In the genomic region with DNA sequence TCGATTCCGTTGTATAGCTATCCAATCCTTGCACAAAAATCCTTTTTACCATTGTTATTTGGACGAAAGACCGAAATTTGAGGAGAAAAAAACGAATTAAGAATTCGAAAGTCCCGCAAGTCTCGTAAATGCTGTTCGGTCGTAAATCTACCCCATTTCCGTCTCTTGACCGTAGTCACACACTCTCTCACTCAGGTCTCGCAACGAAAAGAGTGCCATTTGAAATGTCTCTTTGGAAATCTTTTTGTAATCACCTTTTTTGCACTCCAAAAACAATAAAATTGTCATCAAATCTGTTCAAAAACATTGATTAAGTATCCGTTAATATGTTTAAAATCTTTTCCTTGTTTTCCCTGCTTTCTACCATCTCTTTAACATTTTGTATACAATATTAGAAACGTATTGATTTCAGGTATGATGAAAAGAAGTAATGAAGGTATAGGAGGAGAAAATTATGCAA, we compare ENCODE assay signal across 3 worm cellular contexts.
TF ChIP-seq lines count a peak whose summit lies in the region.

A gene (minus strand): TSS at position 115 of the 460 bp plus-strand sequence.
A gene (plus strand): TSS at position 410 of the 460 bp plus-strand sequence.

TF ChIP-seq in whole organism, L1 larva, 84 proteins besides CTCF, POLR2A, EP300 and RAD21 (continued from another document):
- TF ChIP-seq nhr-28 (tag; optimal IDR thresholded peaks at IDR 0.05; lab: Kevin White, UChicago), result no peak
- TF ChIP-seq unc-86 (tag; optimal IDR thresholded peaks at IDR 0.05; lab: Kevin White, UChicago), result peak; percentile 63
- TF ChIP-seq nhr-20 (tag; optimal IDR thresholded peaks at IDR 0.05; lab: Kevin White, UChicago), result peak; percentile 79
- no peak for TF ChIP-seq hlh-4 (tag; optimal IDR thresholded peaks at IDR 0.05; lab: Kevin White, UChicago)
- TF ChIP-seq lin-39 (tag; optimal IDR thresholded peaks at IDR 0.05; lab: Kevin White, UChicago), result peak; percentile 44
- TF ChIP-seq C16A3.4 (tag; optimal IDR thresholded peaks at IDR 0.05; lab: Kevin White, UChicago), result peak; percentile 91
- no peak for TF ChIP-seq ces-1 (GFP tag; optimal IDR thresholded peaks at IDR 0.05; lab: Kevin White, UChicago)
- no peak for TF ChIP-seq pqm-1 (tag; optimal IDR thresholded peaks at IDR 0.05; lab: Kevin White, UChicago)
- TF ChIP-seq nhr-19 (GFP tag; conservative IDR thresholded peaks at IDR 0.05; lab: Robert Waterston, UW), result peak; percentile 68
- TF ChIP-seq dpl-1 (GFP tag; optimal IDR thresholded peaks at IDR 0.05; lab: Kevin White, UChicago), result peak; percentile 80 to 86 (median 85)
- TF ChIP-seq lin-35 (GFP tag; optimal IDR thresholded peaks at IDR 0.05; lab: Kevin White, UChicago), result peak; percentile 87 to 91
- TF ChIP-seq fos-1 (tag; optimal IDR thresholded peaks at IDR 0.05; lab: Kevin White, UChicago), result peak; percentile 82
- no peak for TF ChIP-seq sup-37 (GFP tag; optimal IDR thresholded peaks at IDR 0.05; lab: Kevin White, UChicago)
- TF ChIP-seq lin-14 (GFP tag; optimal IDR thresholded peaks at IDR 0.05; lab: Kevin White, UChicago), result peak; percentile 85
- TF ChIP-seq nhr-77 (tag; optimal IDR thresholded peaks at IDR 0.05; lab: Kevin White, UChicago), result peak; percentile 90
- peak; percentile 71 for TF ChIP-seq unc-130 (tag; optimal IDR thresholded peaks at IDR 0.05; lab: Kevin White, UChicago)
- peak in 1 of 2 experiments; percentile 9 for TF ChIP-seq ztf-11 (tag; optimal IDR thresholded peaks at IDR 0.05; lab: Kevin White, UChicago)
- TF ChIP-seq ceh-82 (tag; optimal IDR thresholded peaks at IDR 0.05; lab: Kevin White, UChicago), result peak; percentile 58 to 88 (median 61)
- 0 out of 2 replicates have a peak, but pooled peaks have one; percentile 36 for TF ChIP-seq ceh-88 (GFP tag; IDR thresholded peaks at IDR 0.05; lab: Robert Waterston, UW)
- peak; percentile 32 for TF ChIP-seq vab-15 (tag; optimal IDR thresholded peaks at IDR 0.05; lab: Kevin White, UChicago)
- peak; percentile 91 for TF ChIP-seq mep-1 (tag; optimal IDR thresholded peaks at IDR 0.05; lab: Kevin White, UChicago)

TF ChIP-seq in whole organism, L4 larva, 104 proteins besides CTCF, POLR2A, EP300 and RAD21 (continued from another document):
- TF ChIP-seq mep-1 (tag; optimal IDR thresholded peaks at IDR 0.05; lab: Kevin White, UChicago), result peak; percentile 87
- TF ChIP-seq daf-8 (GFP tag; IDR thresholded peaks at IDR 0.05; lab: Robert Waterston, UW), result no peak
- TF ChIP-seq nhr-76 (tag; optimal IDR thresholded peaks at IDR 0.05; lab: Kevin White, UChicago), result no peak
- no peak for TF ChIP-seq dmd-8 (GFP tag; IDR thresholded peaks at IDR 0.05; lab: Robert Waterston, UW)
- no peak for TF ChIP-seq nhr-237 (tag; optimal IDR thresholded peaks at IDR 0.05; lab: Kevin White, UChicago)
- no peak for TF ChIP-seq ceh-32 (tag; optimal IDR thresholded peaks at IDR 0.05; lab: Kevin White, UChicago; ENCODE audit: poor library complexity)
- no peak for TF ChIP-seq set-16 (GFP tag; IDR thresholded peaks at IDR 0.05; lab: Robert Waterston, UW)
- TF ChIP-seq dmd-6 (GFP tag; IDR thresholded peaks at IDR 0.05; lab: Robert Waterston, UW), result peak; percentile 40
- no peak for TF ChIP-seq madf-5 (GFP tag; IDR thresholded peaks at IDR 0.05; lab: Robert Waterston, UW)
- TF ChIP-seq nhr-102 (tag; optimal IDR thresholded peaks at IDR 0.05; lab: Kevin White, UChicago), result no peak
- no peak for TF ChIP-seq ztf-11 (tag; optimal IDR thresholded peaks at IDR 0.05; lab: Kevin White, UChicago)
- TF ChIP-seq mxl-3 (GFP tag; optimal IDR thresholded peaks at IDR 0.05; lab: Kevin White, UChicago), result peak; percentile 25
- TF ChIP-seq madf-9 (GFP tag; conservative IDR thresholded peaks at IDR 0.05; lab: Robert Waterston, UW), result no peak
- no peak for TF ChIP-seq D1046.2 (GFP tag; IDR thresholded peaks at IDR 0.05; lab: Robert Waterston, UW)
- TF ChIP-seq nhr-10 (tag; optimal IDR thresholded peaks at IDR 0.05; lab: Kevin White, UChicago), result no peak
- TF ChIP-seq nhr-11 (tag; optimal IDR thresholded peaks at IDR 0.05; lab: Kevin White, UChicago), result peak; percentile 89
- 0 out of 2 replicates have a peak, but pooled peaks have one; percentile 22 for TF ChIP-seq tra-1 (GFP tag; IDR thresholded peaks at IDR 0.05; lab: Robert Waterston, UW)
- no peak for TF ChIP-seq ctbp-1 (GFP tag; IDR thresholded peaks at IDR 0.05; lab: Robert Waterston, UW)
- no peak for TF ChIP-seq unc-39 (tag; optimal IDR thresholded peaks at IDR 0.05; lab: Kevin White, UChicago)
- no peak for TF ChIP-seq lim-7 (GFP tag; IDR thresholded peaks at IDR 0.05; lab: Robert Waterston, UW)
- TF ChIP-seq daf-16 (GFP tag; optimal IDR thresholded peaks at IDR 0.05; lab: Kevin White, UChicago), result no peak
- TF ChIP-seq daf-16 (tag; optimal IDR thresholded peaks at IDR 0.05; lab: Kevin White, UChicago), result peak; percentile 51
- no peak for TF ChIP-seq ces-1 (GFP tag; optimal IDR thresholded peaks at IDR 0.05; lab: Kevin White, UChicago)
- peak; percentile 45; the same call in 1 of the 2 replicates for TF ChIP-seq T26A8.4 (GFP tag; IDR thresholded peaks at IDR 0.05; lab: Robert Waterston, UW)
- TF ChIP-seq arid-1 (GFP tag; conservative IDR thresholded peaks at IDR 0.05; lab: Robert Waterston, UW), result peak; percentile 67; the same call in 1 of the 2 replicates
- peak in 1 of 2 experiments; percentile 99 for TF ChIP-seq unc-62 (GFP tag; optimal IDR thresholded peaks at IDR 0.05 in 1 of 2; lab: Kevin White, UChicago)
- no peak for TF ChIP-seq unc-62 (tag; optimal IDR thresholded peaks at IDR 0.05; lab: Kevin White, UChicago)
- no peak for TF ChIP-seq snpc-4 (tag; optimal IDR thresholded peaks at IDR 0.05; lab: Kevin White, UChicago)
- TF ChIP-seq rbr-2 (tag; optimal IDR thresholded peaks at IDR 0.05; lab: Kevin White, UChicago), result peak; percentile 43
- TF ChIP-seq lin-15B (tag; optimal IDR thresholded peaks at IDR 0.05; lab: Kevin White, UChicago), result peak; percentile 49
- TF ChIP-seq spr-1 (tag; optimal IDR thresholded peaks at IDR 0.05; lab: Kevin White, UChicago), result no peak
- no peak for TF ChIP-seq daf-19 (GFP tag; conservative IDR thresholded peaks at IDR 0.05; lab: Robert Waterston, UW)
- TF ChIP-seq aly-2 (tag; optimal IDR thresholded peaks at IDR 0.05; lab: Kevin White, UChicago), result no peak
- TF ChIP-seq saeg-2 (GFP tag; IDR thresholded peaks at IDR 0.05; lab: Robert Waterston, UW), result no peak
- peak; percentile 36 for TF ChIP-seq fkh-10 (GFP tag; optimal IDR thresholded peaks at IDR 0.05; lab: Kevin White, UChicago)
- no peak for TF ChIP-seq php-3 (GFP tag; IDR thresholded peaks at IDR 0.05; lab: Robert Waterston, UW)
- TF ChIP-seq snpc-1.2 (GFP tag; IDR thresholded peaks at IDR 0.05; lab: Robert Waterston, UW), result no peak
- no peak for TF ChIP-seq spr-3 (GFP tag; optimal IDR thresholded peaks at IDR 0.05; lab: Kevin White, UChicago)
- peak; percentile 76 for TF ChIP-seq nhr-25 (tag; optimal IDR thresholded peaks at IDR 0.05; lab: Kevin White, UChicago; ENCODE audit: borderline replicate concordance, insufficient read depth)
- peak; percentile 3 for TF ChIP-seq pqm-1 (tag; optimal IDR thresholded peaks at IDR 0.05; lab: Kevin White, UChicago)
- peak; percentile 74 for TF ChIP-seq unc-130 (GFP tag; optimal IDR thresholded peaks at IDR 0.05; lab: Kevin White, UChicago)
- no peak for TF ChIP-seq nhr-42 (GFP tag; IDR thresholded peaks at IDR 0.05; lab: Robert Waterston, UW)
- no peak for TF ChIP-seq Y75B8A.6 (GFP tag; IDR thresholded peaks at IDR 0.05; lab: Robert Waterston, UW)
- no peak; the same call in 1 of the 2 replicates for TF ChIP-seq hmg-1.1 (GFP tag; IDR thresholded peaks at IDR 0.05; lab: Robert Waterston, UW)
- TF ChIP-seq skn-1 (tag; optimal IDR thresholded peaks at IDR 0.05; lab: Kevin White, UChicago), result no peak
- no peak for TF ChIP-seq F26F4.8 (GFP tag; conservative IDR thresholded peaks at IDR 0.05; lab: Robert Waterston, UW)
- TF ChIP-seq zfp-2 (tag; optimal IDR thresholded peaks at IDR 0.05; lab: Kevin White, UChicago), result no peak
- TF ChIP-seq F49E8.2 (tag; optimal IDR thresholded peaks at IDR 0.05; lab: Kevin White, UChicago; ENCODE audit: borderline replicate concordance), result no peak

TF ChIP-seq in whole organism, late embryonic, 69 proteins besides CTCF, POLR2A, EP300 and RAD21 (continued from another document):
- TF ChIP-seq hlh-15 (tag; optimal IDR thresholded peaks at IDR 0.05; lab: Kevin White, UChicago), result no peak
- TF ChIP-seq tbx-2 (tag; optimal IDR thresholded peaks at IDR 0.05; lab: Kevin White, UChicago), result no peak
- TF ChIP-seq ceh-30 (tag; optimal IDR thresholded peaks at IDR 0.05; lab: Kevin White, UChicago), result peak; percentile 15
- no peak for TF ChIP-seq sdc-2 (tag; optimal IDR thresholded peaks at IDR 0.05; lab: Kevin White, UChicago)
- no peak for TF ChIP-seq nhr-232 (tag; optimal IDR thresholded peaks at IDR 0.05; lab: Kevin White, UChicago)
